Worm (Caenorhabditis elegans): ENCODE measurements around the gene droe-4.

Gene droe-4

ce11 chrV:13955370-13956089 lies 36.9 kb upstream of the droe-4 start:
- TF ChIP-seq daf-16 (GFP tag; optimal IDR thresholded peaks at IDR 0.05) (no peak), daf-16 (tag; optimal IDR thresholded peaks at IDR 0.05) (peak; percentile 29), F26F4.8 (GFP tag; conservative IDR thresholded peaks at IDR 0.05) (no peak), unc-62 (GFP tag; optimal IDR thresholded peaks at IDR 0.05 in 1 of 2) (peak in 1 of 2 experiments; percentile 91), unc-62 (tag; optimal IDR thresholded peaks at IDR 0.05) (no peak), dve-1 (tag; optimal IDR thresholded peaks at IDR 0.05; ENCODE audit: insufficient read depth) (peak; percentile 18)

ce11 chrV:13957691-13958090 lies 34.8 kb upstream of the droe-4 start:
- TF ChIP-seq aha-1 (tag) (peak; percentile 91), arid-1 (GFP tag; conservative IDR thresholded peaks at IDR 0.05) (no peak), php-3 (GFP tag; IDR thresholded peaks at IDR 0.05) (no peak)

- no peak for TF ChIP-seq D1046.2 (GFP tag; IDR thresholded peaks at IDR 0.05)
- no peak for TF ChIP-seq nhr-102 (tag; optimal IDR thresholded peaks at IDR 0.05)
- TF ChIP-seq tra-1 (GFP tag; IDR thresholded peaks at IDR 0.05) = no peak
- TF ChIP-seq ceh-82 (tag; optimal IDR thresholded peaks at IDR 0.05) = no peak
- no peak for TF ChIP-seq tag-97 (GFP tag; IDR thresholded peaks at IDR 0.05)
- TF ChIP-seq pha-4 (GFP tag; IDR thresholded peaks at IDR 0.05) = no peak
- TF ChIP-seq pha-4 (tag; optimal IDR thresholded peaks at IDR 0.05) = no peak
- no peak for TF ChIP-seq ces-1 (GFP tag; optimal IDR thresholded peaks at IDR 0.05)
- no peak for TF ChIP-seq nhr-10 (tag; optimal IDR thresholded peaks at IDR 0.05)
- no peak for TF ChIP-seq madf-5 (GFP tag; IDR thresholded peaks at IDR 0.05)
- TF ChIP-seq jun-1 (tag; optimal IDR thresholded peaks at IDR 0.05) = no peak
- no peak for TF ChIP-seq daf-19 (GFP tag; conservative IDR thresholded peaks at IDR 0.05)
- no peak for TF ChIP-seq F44E2.7 (GFP tag; IDR thresholded peaks at IDR 0.05)
- no peak for TF ChIP-seq gei-8 (GFP tag; optimal IDR thresholded peaks at IDR 0.05)
- TF ChIP-seq spr-1 (tag; optimal IDR thresholded peaks at IDR 0.05) = no peak
- TF ChIP-seq aha-1 (tag) = no peak
- no peak for TF ChIP-seq dmd-9 (GFP tag; IDR thresholded peaks at IDR 0.05)
- no peak for TF ChIP-seq daf-8 (GFP tag; IDR thresholded peaks at IDR 0.05)
- TF ChIP-seq unc-62 (GFP tag; optimal IDR thresholded peaks at IDR 0.05 in 1 of 2) = no peak
- TF ChIP-seq unc-62 (tag; optimal IDR thresholded peaks at IDR 0.05) = no peak
Observed at ce11 chrV:13958247-13958646, 34.2 kb upstream of the droe-4 start, which contains the start of gene R10D12.10. TSS of gene R10D12.10 (minus strand) at chrV:13958347.

ce11 chrV:13960916-13961315 lies 31.5 kb upstream of the droe-4 start, which contains the start of gene srh-24:
TSS of gene srh-24 (minus strand) at chrV:13961016.
- TF ChIP-seq ceh-32 (tag; optimal IDR thresholded peaks at IDR 0.05; ENCODE audit: poor library complexity) (no peak), aly-2 (tag; optimal IDR thresholded peaks at IDR 0.05) (no peak), ceh-82 (tag; optimal IDR thresholded peaks at IDR 0.05) (no peak), dve-1 (tag; optimal IDR thresholded peaks at IDR 0.05; ENCODE audit: insufficient read depth) (no peak), snpc-1.2 (GFP tag; IDR thresholded peaks at IDR 0.05) (no peak), Y5F2A.4 (GFP tag; optimal IDR thresholded peaks at IDR 0.05) (no peak), ztf-11 (tag; optimal IDR thresholded peaks at IDR 0.05) (no peak), cey-2 (tag; optimal IDR thresholded peaks at IDR 0.05; ENCODE audit: borderline replicate concordance, insufficient read depth) (no peak), mes-2 (tag; optimal IDR thresholded peaks at IDR 0.05; ENCODE audit: poor library complexity, severe bottlenecking) (no peak), nhr-6 (tag; optimal IDR thresholded peaks at IDR 0.05) (no peak)

Measured in whole organism, L4 larva.